Fruit fly (Drosophila melanogaster) whole organism, prepupa: Measurements from ENCODE around the gene unc.

Experiments
- Blimp-1 ChIP-seq: fragments of 200-800 bp; sonication (Bioruptor generic); optimal IDR thresholded peaks from 3 replicates; lab custom pipeline; 2017; ENCODE audit warnings: missing biosample characterization, missing genetic modification characterization, mild to moderate bottlenecking, moderate library complexity, missing genetic modification reagents
- CG10631 ChIP-seq: fragments of 200-800 bp; sonication (Bioruptor generic); optimal IDR thresholded peaks from 2 replicates; lab custom pipeline; 2016; ENCODE audit warnings: missing biosample characterization, missing genetic modification characterization
- CG10669 ChIP-seq: fragments of 200-800 bp; sonication (Bioruptor generic); optimal IDR thresholded peaks from 3 replicates; lab custom pipeline; 2018; ENCODE audit warnings: missing biosample characterization, mild to moderate bottlenecking, missing genetic modification characterization, moderate library complexity
- CG11294 ChIP-seq: fragments of 200-800 bp; sonication (Bioruptor generic); IDR thresholded peaks from 2 replicates; pipeline ENCODE4 v1.3.6; 2022; ENCODE audit warnings: missing biosample characterization, missing genetic modification characterization
- CG11762 ChIP-seq: fragments of 200-800 bp; sonication (Bioruptor generic); optimal IDR thresholded peaks from 3 replicates; lab custom pipeline; 2016; ENCODE audit warnings: missing biosample characterization, missing genetic modification characterization; ENCODE audit not compliant: insufficient read depth
- CG15336 ChIP-seq: fragments of 200-800 bp; sonication (Bioruptor generic); IDR thresholded peaks from 2 replicates; pipeline ENCODE4 v1.3.6; 2022; ENCODE audit warnings: missing biosample characterization, missing genetic modification characterization
- CG1621 ChIP-seq: fragments of 200-800 bp; sonication (Bioruptor generic); optimal IDR thresholded peaks from 3 replicates; lab custom pipeline; 2018; ENCODE audit warnings: missing biosample characterization, mild to moderate bottlenecking, missing genetic modification characterization
- CG16779 ChIP-seq: fragments of 200-800 bp; sonication (Bioruptor generic); optimal IDR thresholded peaks from 3 replicates; lab custom pipeline; 2017; ENCODE audit warnings: missing biosample characterization, mild to moderate bottlenecking, missing genetic modification characterization
- CG3032 ChIP-seq: fragments of 200-800 bp; optimal IDR thresholded peaks from 2 replicates; lab custom pipeline; 2019; ENCODE audit warnings: missing biosample characterization, mild to moderate bottlenecking, missing genetic modification characterization, moderate library complexity
- CG31627 ChIP-seq: fragments of 200-800 bp; sonication (Bioruptor generic); optimal IDR thresholded peaks from 3 replicates; lab custom pipeline; 2016; ENCODE audit warnings: missing biosample characterization, missing genetic modification characterization
- CG34406 ChIP-seq: fragments of 200-800 bp; sonication (Bioruptor generic); optimal IDR thresholded peaks from 3 replicates; lab custom pipeline; 2016; ENCODE audit warnings: missing biosample characterization, missing genetic modification characterization
- CG3919 ChIP-seq: fragments of 200-800 bp; sonication (Bioruptor generic); optimal IDR thresholded peaks from 3 replicates; lab custom pipeline; 2016; ENCODE audit warnings: missing biosample characterization, missing genetic modification characterization
- CG4318 ChIP-seq: fragments of 200-800 bp; sonication (Bioruptor generic); optimal IDR thresholded peaks from 3 replicates; lab custom pipeline; 2017; ENCODE audit warnings: missing biosample characterization, mild to moderate bottlenecking, missing genetic modification characterization
- CG6276 ChIP-seq: fragments of 200-800 bp; sonication (Bioruptor generic); optimal IDR thresholded peaks from 2 replicates; lab custom pipeline; 2017; ENCODE audit warnings: missing biosample characterization, mild to moderate bottlenecking, missing genetic modification characterization
- CG6792 ChIP-seq: fragments of 200-800 bp; sonication (Bioruptor generic); optimal IDR thresholded peaks from 3 replicates; lab custom pipeline; 2016; ENCODE audit warnings: missing biosample characterization, missing genetic modification characterization
- CG6808 ChIP-seq: fragments of 200-800 bp; sonication (Bioruptor generic); optimal IDR thresholded peaks from 3 replicates; lab custom pipeline; 2017; ENCODE audit warnings: missing biosample characterization, missing genetic modification characterization, mild to moderate bottlenecking, moderate library complexity, missing genetic modification reagents
- CG7368 ChIP-seq: fragments of 200-800 bp; sonication (Bioruptor generic); optimal IDR thresholded peaks from 3 replicates; lab custom pipeline; 2016; ENCODE audit warnings: missing biosample characterization, missing genetic modification characterization
- CG8119 ChIP-seq: fragments of 200-800 bp; sonication (Bioruptor generic); IDR thresholded peaks from 3 replicates; pipeline ENCODE4 v1.3.6; 2022; ENCODE audit warnings: missing biosample characterization, missing genetic modification characterization
- CG8319 ChIP-seq: fragments of 200-800 bp; sonication (Bioruptor generic); optimal IDR thresholded peaks from 3 replicates; lab custom pipeline; 2016; ENCODE audit warnings: missing biosample characterization, missing genetic modification characterization
- CG8632 ChIP-seq: fragments of 200-800 bp; sonication (Bioruptor generic); optimal IDR thresholded peaks from 3 replicates; lab custom pipeline; 2016; ENCODE audit warnings: missing biosample characterization, missing genetic modification characterization
- Eip78C ChIP-seq: fragments of 200-800 bp; sonication (Bioruptor generic); peaks from one replicate; lab custom pipeline; 2016; ENCODE audit warnings: missing biosample characterization, missing genetic modification characterization
- Eip93F ChIP-seq: fragments of 200-800 bp; sonication (Bioruptor generic); optimal IDR thresholded peaks from 2 replicates; lab custom pipeline; 2016; ENCODE audit warnings: missing biosample characterization, mild to moderate bottlenecking, missing genetic modification characterization
- Ets21C ChIP-seq: fragments of 200-800 bp; sonication (Bioruptor generic); optimal IDR thresholded peaks from 3 replicates; lab custom pipeline; 2016; ENCODE audit warnings: missing biosample characterization, missing genetic modification characterization
- Ets96B ChIP-seq: fragments of 200-800 bp; optimal IDR thresholded peaks from 2 replicates; lab custom pipeline; 2019; ENCODE audit warnings: missing biosample characterization, mild to moderate bottlenecking, missing genetic modification characterization, moderate library complexity
- Gug ChIP-seq: fragments of 200-800 bp; sonication (Bioruptor generic); IDR thresholded peaks from 2 replicates; pipeline ENCODE4 v1.3.6; 2022; ENCODE audit warnings: missing biosample characterization, missing genetic modification characterization
- Hr39 ChIP-seq: fragments of 200-800 bp; sonication (Bioruptor generic); optimal IDR thresholded peaks from 2 replicates; lab custom pipeline; 2016; ENCODE audit warnings: missing biosample characterization, missing genetic modification characterization
- Hr4 ChIP-seq: fragments of 200-800 bp; sonication (Bioruptor generic); optimal IDR thresholded peaks from 3 replicates; lab custom pipeline; 2016; ENCODE audit warnings: missing biosample characterization, missing genetic modification characterization
- Lpt ChIP-seq: fragments of 200-800 bp; sonication (Bioruptor generic); optimal IDR thresholded peaks from 3 replicates; lab custom pipeline; 2016; ENCODE audit warnings: missing biosample characterization, missing genetic modification characterization
- Met ChIP-seq: fragments of 200-800 bp; sonication (Bioruptor generic); optimal IDR thresholded peaks from 3 replicates; lab custom pipeline; 2016; ENCODE audit warnings: missing biosample characterization, missing genetic modification characterization
- OdsH ChIP-seq: fragments of 200-800 bp; sonication (Bioruptor generic); optimal IDR thresholded peaks from 3 replicates; lab custom pipeline; 2016; ENCODE audit warnings: missing biosample characterization, missing genetic modification characterization
- Smox ChIP-seq: fragments of 200-800 bp; sonication (Bioruptor generic); optimal IDR thresholded peaks from 3 replicates; lab custom pipeline; 2016; ENCODE audit warnings: missing biosample characterization, missing genetic modification characterization
- Sox102F ChIP-seq: fragments of 200-800 bp; sonication (Bioruptor generic); optimal IDR thresholded peaks from 2 replicates; lab custom pipeline; 2016; ENCODE audit warnings: missing biosample characterization, mild to moderate bottlenecking, missing genetic modification characterization
- Sox14 ChIP-seq: fragments of 200-800 bp; sonication (Bioruptor generic); optimal IDR thresholded peaks from 3 replicates; lab custom pipeline; 2016; ENCODE audit warnings: missing biosample characterization, missing genetic modification characterization
- Sox15 ChIP-seq: fragments of 200-800 bp; sonication (Bioruptor generic); optimal IDR thresholded peaks from 3 replicates; lab custom pipeline; 2016; ENCODE audit warnings: missing biosample characterization, missing genetic modification characterization
- achi ChIP-seq: fragments of 200-800 bp; sonication (Bioruptor generic); optimal IDR thresholded peaks from 3 replicates; lab custom pipeline; 2016; ENCODE audit warnings: missing biosample characterization, missing genetic modification characterization
- acj6 ChIP-seq: fragments of 200-800 bp; sonication (Bioruptor generic); optimal IDR thresholded peaks from 3 replicates; lab custom pipeline; 2016; ENCODE audit warnings: missing biosample characterization, missing genetic modification characterization
- cyc ChIP-seq: fragments of 200-800 bp; sonication (Bioruptor generic); optimal IDR thresholded peaks from 3 replicates; lab custom pipeline; 2016; ENCODE audit warnings: missing biosample characterization, missing genetic modification characterization
- dac ChIP-seq: fragments of 200-800 bp; sonication (Bioruptor generic); optimal IDR thresholded peaks from 2 replicates; lab custom pipeline; 2017; ENCODE audit warnings: missing biosample characterization, mild to moderate bottlenecking, missing genetic modification characterization
- dsx ChIP-seq: fragments of 200-800 bp; optimal IDR thresholded peaks from 3 replicates; lab custom pipeline; 2019; ENCODE audit warnings: missing biosample characterization, mild to moderate bottlenecking, missing genetic modification characterization, moderate library complexity; ENCODE audit not compliant: poor library complexity, severe bottlenecking
- eg ChIP-seq: fragments of 200-800 bp; sonication (Bioruptor generic); IDR thresholded peaks from 3 replicates; pipeline ENCODE4 v1.3.6; 2022; ENCODE audit warnings: missing biosample characterization, missing genetic modification characterization
- esn ChIP-seq: fragments of 200-800 bp; sonication (Bioruptor generic); optimal IDR thresholded peaks from 2 replicates; lab custom pipeline; 2016; ENCODE audit warnings: missing biosample characterization, mild to moderate bottlenecking, missing genetic modification characterization, moderate library complexity
- fd59A ChIP-seq: fragments of 200-800 bp; sonication (Bioruptor generic); optimal IDR thresholded peaks from 2 replicates; lab custom pipeline; 2017; ENCODE audit warnings: missing biosample characterization, mild to moderate bottlenecking, missing genetic modification characterization, missing genetic modification reagents
- fd85E ChIP-seq: fragments of 200-800 bp; sonication (Bioruptor generic); optimal IDR thresholded peaks from 3 replicates; lab custom pipeline; 2016; ENCODE audit warnings: missing biosample characterization, missing genetic modification characterization
- fkh ChIP-seq: fragments of 200-800 bp; sonication (Bioruptor generic); optimal IDR thresholded peaks from 3 replicates; lab custom pipeline; 2017; ENCODE audit warnings: missing biosample characterization, mild to moderate bottlenecking, missing genetic modification characterization, moderate library complexity
- lz ChIP-seq: fragments of 200-800 bp; sonication (Bioruptor generic); optimal IDR thresholded peaks from 3 replicates; lab custom pipeline; 2016; ENCODE audit warnings: missing biosample characterization, missing genetic modification characterization
- net ChIP-seq: fragments of 200-800 bp; sonication (Bioruptor generic); optimal IDR thresholded peaks from 3 replicates; lab custom pipeline; 2016; ENCODE audit warnings: missing biosample characterization, missing genetic modification characterization
- salr ChIP-seq, 2 experiments: fragments of 200-800 bp; sonication (Bioruptor generic); optimal IDR thresholded peaks; 3 replicates each; lab custom pipeline; 2016 to 2018; ENCODE audit warnings: missing biosample characterization in 2 of 2, missing genetic modification characterization in 2 of 2, mild to moderate bottlenecking in 1 of 2
- spab ChIP-seq: fragments of 200-800 bp; sonication (Bioruptor generic); optimal IDR thresholded peaks from 2 replicates; lab custom pipeline; 2017; ENCODE audit warnings: missing biosample characterization, mild to moderate bottlenecking, missing genetic modification characterization, missing genetic modification reagents
- ss ChIP-seq, 2 experiments: fragments of 200-800 bp; sonication (Bioruptor generic); optimal IDR thresholded peaks; 2 replicates in 1 of 2; 3 replicates in 1 of 2; lab custom pipeline; 2017 to 2018; ENCODE audit warnings: mild to moderate bottlenecking in 2 of 2, missing biosample characterization in 2 of 2, missing genetic modification characterization in 2 of 2, moderate library complexity in 1 of 2
- svp ChIP-seq: fragments of 200-800 bp; sonication (Bioruptor generic); peaks from one replicate; lab custom pipeline; 2016; ENCODE audit warnings: missing biosample characterization, missing genetic modification characterization
- topi ChIP-seq: fragments of 200-800 bp; sonication (Bioruptor generic); optimal IDR thresholded peaks from 3 replicates; lab custom pipeline; 2016; ENCODE audit warnings: missing biosample characterization, missing genetic modification characterization
- vri ChIP-seq: fragments of 200-800 bp; sonication (Bioruptor generic); optimal IDR thresholded peaks from 3 replicates; lab custom pipeline; 2016; ENCODE audit warnings: missing biosample characterization, mild to moderate bottlenecking, missing genetic modification characterization

unc gene

dm6 chrX:21116864-21117464 lies at the start of gene unc, which contains the start of gene CG15445:
Gene unc, minus strand, starts transcription at chrX:21116914.
Gene CG15445, plus strand, starts transcription at chrX:21117159.
- TF ChIP-seq Met (GFP tag; lab: Kevin White, UChicago), result no peak
- no peak for TF ChIP-seq CG6792 (GFP tag; lab: Kevin White, UChicago)
- TF ChIP-seq CG8119 (GFP tag; lab: Robert Waterston, UW), result no peak
- no peak for TF ChIP-seq CG4318 (GFP tag; lab: Kevin White, UChicago)
- peak; percentile 33 for TF ChIP-seq svp
- peak; percentile 46 for TF ChIP-seq Eip78C
- peak; percentile 92 for TF ChIP-seq Sox14 (GFP tag; lab: Kevin White, UChicago)
- TF ChIP-seq fd59A, result no peak
- TF ChIP-seq CG34406, result no peak
- peak; percentile 17 for TF ChIP-seq esn (GFP tag; lab: Kevin White, UChicago)
- no peak for TF ChIP-seq Lpt (GFP tag; lab: Kevin White, UChicago)
- TF ChIP-seq CG31627 (GFP tag; lab: Kevin White, UChicago), result peak; percentile 32
- TF ChIP-seq OdsH, result no peak
- TF ChIP-seq Hr39, result peak; percentile 17
- no peak for TF ChIP-seq CG6808
- no peak for TF ChIP-seq dac (GFP tag; lab: Kevin White, UChicago)
- TF ChIP-seq CG10669, result no peak
- no peak for TF ChIP-seq ss (GFP tag; optimal IDR thresholded peaks at IDR 0.05; lab: Kevin White, UChicago)
- peak; percentile 28 for TF ChIP-seq topi
- TF ChIP-seq lz (GFP tag; lab: Kevin White, UChicago), result peak; percentile 11
- TF ChIP-seq Hr4, result no peak
- no peak for TF ChIP-seq Smox
- TF ChIP-seq CG3919 (GFP tag; lab: Kevin White, UChicago), result no peak
- TF ChIP-seq vri, result no peak
- no peak for TF ChIP-seq Blimp-1
- TF ChIP-seq acj6 (GFP tag; lab: Kevin White, UChicago), result no peak
- TF ChIP-seq fkh (GFP tag; lab: Kevin White, UChicago), result no peak
- no peak for TF ChIP-seq dsx (GFP tag; lab: Kevin White, UChicago)
- no peak for TF ChIP-seq CG3032
- no peak for TF ChIP-seq CG16779 (tag; lab: Kevin White, UChicago)
- TF ChIP-seq CG7368 (GFP tag; lab: Kevin White, UChicago), result no peak
- peak; percentile 11 for TF ChIP-seq cyc
- no peak for TF ChIP-seq CG15336 (GFP tag; lab: Robert Waterston, UW)
- TF ChIP-seq CG8319 (GFP tag; lab: Kevin White, UChicago), result no peak
- no peak for TF ChIP-seq Eip93F
- no peak for TF ChIP-seq CG11762 (GFP tag; lab: Kevin White, UChicago)
- no peak for TF ChIP-seq Gug (GFP tag; lab: Robert Waterston, UW)
- TF ChIP-seq fd85E (GFP tag; lab: Kevin White, UChicago), result no peak
- no peak for TF ChIP-seq Sox15 (GFP tag; lab: Kevin White, UChicago)
- no peak for TF ChIP-seq spab
- no peak for TF ChIP-seq Ets96B (tag; lab: Kevin White, UChicago)
- TF ChIP-seq CG1621, result no peak
- no peak for TF ChIP-seq Ets21C
- no peak for TF ChIP-seq salr (GFP tag; optimal IDR thresholded peaks at IDR 0.05; lab: Kevin White, UChicago)
- no peak for TF ChIP-seq net (GFP tag; lab: Kevin White, UChicago)
- TF ChIP-seq CG11294 (GFP tag; lab: Robert Waterston, UW), result no peak
- TF ChIP-seq achi (GFP tag; lab: Kevin White, UChicago), result peak; percentile 85
- TF ChIP-seq CG8632 (GFP tag; lab: Kevin White, UChicago), result no peak
- TF ChIP-seq CG6276 (GFP tag; lab: Kevin White, UChicago), result no peak
- TF ChIP-seq Sox102F, result no peak
- TF ChIP-seq CG10631 (GFP tag; lab: Kevin White, UChicago), result no peak
- TF ChIP-seq eg (GFP tag; lab: Robert Waterston, UW), result no peak
